Fruit fly (Drosophila melanogaster): ENCODE data around the gene CG5909.

DNA sequence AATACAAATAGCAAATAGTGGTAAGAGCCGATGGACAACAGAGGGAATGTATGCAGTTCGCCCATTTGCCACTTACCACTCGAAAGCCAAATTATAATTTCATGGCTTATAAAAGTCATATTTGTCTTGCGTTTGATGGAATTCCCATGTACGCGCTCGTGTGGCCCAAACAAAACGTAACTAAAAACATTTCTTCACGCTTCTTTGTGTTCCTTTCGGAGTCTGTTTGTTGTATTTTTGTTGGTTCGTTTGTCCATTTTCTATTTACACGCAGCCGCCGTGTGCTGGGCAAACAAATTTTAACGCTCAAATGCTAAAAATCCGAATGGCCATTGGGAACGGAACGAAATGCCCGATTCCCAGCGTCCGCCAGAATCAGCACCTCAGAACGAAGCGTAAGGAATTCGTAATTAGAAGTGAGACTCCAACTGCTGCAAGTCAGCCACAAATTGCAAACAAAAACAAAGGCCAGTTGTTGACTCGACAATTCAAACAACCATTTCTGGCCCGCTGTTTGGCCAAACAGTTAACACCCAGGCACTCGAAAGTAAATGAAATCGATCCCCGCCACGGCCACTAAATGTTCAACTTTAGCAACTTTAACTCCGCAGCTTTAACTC lies 47.9 kb downstream of the CG5909 start:
- no peak for TF ChIP-seq woc (GFP tag; optimal IDR thresholded peaks at IDR 0.05)
- no peak for TF ChIP-seq Abd-B (GFP tag; optimal IDR thresholded peaks at IDR 0.05)
- no peak for TF ChIP-seq Myc (optimal IDR thresholded peaks at IDR 0.05)
- no peak for TF ChIP-seq CG32264 (GFP tag; optimal IDR thresholded peaks at IDR 0.05)

Data from whole organism, wandering third instar larva.